Fruit fly (Drosophila melanogaster) whole organism, embryonic: ENCODE data around the gene CG43367.
A peak's percentile ranks its signal among the peaks of the same experiment; 100 is the strongest.

ENCODE experiments used
- Awh ChIP-seq: fragments of 200-800 bp; sonication (Bioruptor generic); IDR thresholded peaks from 2 replicates; pipeline ENCODE4, ENCODE4 v1.3.6; 2022; ENCODE audit warnings: missing biosample characterization, missing genetic modification characterization
- C15 ChIP-seq: fragments of 200-800 bp; sonication (Bioruptor generic); IDR thresholded peaks from 3 replicates; pipeline ENCODE4 v1.3.6; 2022; ENCODE audit warnings: missing biosample characterization, missing genetic modification characterization
- CG10979 ChIP-seq: fragments of 200-800 bp; sonication (Bioruptor generic); optimal IDR thresholded peaks from 2 replicates; lab custom pipeline; 2018; ENCODE audit warnings: missing biosample characterization, mild to moderate bottlenecking, missing genetic modification characterization, moderate library complexity
- CG11247 ChIP-seq: fragments of 200-800 bp; sonication (Bioruptor generic); IDR thresholded peaks from 2 replicates; pipeline ENCODE4 v1.3.6; 2022; ENCODE audit warnings: missing biosample characterization, missing genetic modification characterization
- CG11695 ChIP-seq: fragments of 200-800 bp; sonication (Bioruptor generic); IDR thresholded peaks from 3 replicates; pipeline ENCODE4 v1.3.6; 2022; ENCODE audit warnings: missing biosample characterization, missing genetic modification characterization
- CG1233 ChIP-seq: fragments of 200-800 bp; sonication (Bioruptor generic); optimal IDR thresholded peaks from 4 replicates; lab custom pipeline; 2018; ENCODE audit warnings: missing biosample characterization, mild to moderate bottlenecking, missing genetic modification characterization
- CG12391 ChIP-seq: fragments of 200-800 bp; sonication (Bioruptor generic); optimal IDR thresholded peaks from 3 replicates; lab custom pipeline; 2018; ENCODE audit warnings: missing biosample characterization, mild to moderate bottlenecking, missing genetic modification characterization, moderate library complexity
- CG13287 ChIP-seq: fragments of 200-800 bp; sonication (Bioruptor generic); IDR thresholded peaks from 2 replicates; pipeline ENCODE4 v1.3.6; 2022; ENCODE audit warnings: missing biosample characterization, missing genetic modification characterization; ENCODE audit not compliant: partially characterized antibody
- CG13775 ChIP-seq: fragments of 200-800 bp; sonication (Bioruptor generic); optimal IDR thresholded peaks from 3 replicates; lab custom pipeline; 2017; ENCODE audit warnings: missing biosample characterization, mild to moderate bottlenecking, missing genetic modification characterization
- CG15479 ChIP-seq: fragments of 200-800 bp; sonication (Bioruptor generic); optimal IDR thresholded peaks from 3 replicates; lab custom pipeline; 2019; ENCODE audit warnings: missing biosample characterization, mild to moderate bottlenecking, missing genetic modification characterization, moderate library complexity
- CG1603 ChIP-seq: fragments of 200-800 bp; sonication (Bioruptor generic); optimal IDR thresholded peaks from 2 replicates; lab custom pipeline; 2019; ENCODE audit warnings: missing biosample characterization, mild to moderate bottlenecking, missing genetic modification characterization, moderate library complexity
- CG16813 ChIP-seq: fragments of 200-800 bp; sonication (Bioruptor generic); IDR thresholded peaks from 3 replicates; pipeline ENCODE4 v1.3.6; 2022; ENCODE audit warnings: missing biosample characterization, missing genetic modification characterization; ENCODE audit not compliant: partially characterized antibody
- CG1832 ChIP-seq: fragments of 200-800 bp; sonication (Bioruptor generic); optimal IDR thresholded peaks from 2 replicates; lab custom pipeline; 2017; ENCODE audit warnings: missing biosample characterization, mild to moderate bottlenecking, missing genetic modification characterization, inconsistent platforms
- CG2889 ChIP-seq: fragments of 200-800 bp; sonication (Bioruptor generic); IDR thresholded peaks from 3 replicates; pipeline ENCODE4 v1.3.6; 2022; ENCODE audit warnings: missing biosample characterization, missing genetic modification characterization
- CG30403 ChIP-seq: fragments of 200-800 bp; sonication (Bioruptor generic); optimal IDR thresholded peaks from 3 replicates; lab custom pipeline; 2016; ENCODE audit warnings: missing biosample characterization, missing genetic modification characterization
- CG3065 ChIP-seq: fragments of 200-800 bp; sonication (Bioruptor generic); optimal IDR thresholded peaks from 2 replicates; lab custom pipeline; 2016; ENCODE audit warnings: missing biosample characterization, missing genetic modification characterization
- CG34422 ChIP-seq: fragments of 200-800 bp; sonication (Bioruptor generic); IDR thresholded peaks from 3 replicates; pipeline ENCODE4 v1.3.6; 2022; ENCODE audit warnings: missing biosample characterization, missing genetic modification characterization
- CG4282 ChIP-seq: fragments of 200-800 bp; sonication (Bioruptor generic); optimal IDR thresholded peaks from 2 replicates; lab custom pipeline; 2016; ENCODE audit warnings: missing biosample characterization, missing genetic modification characterization
- Chrac-16 ChIP-seq: fragments of 200-800 bp; sonication (Bioruptor generic); optimal IDR thresholded peaks from 3 replicates; lab custom pipeline; 2016; ENCODE audit warnings: missing biosample characterization, missing genetic modification characterization
- Elba2 ChIP-seq: fragments of 200-800 bp; sonication (Bioruptor generic); optimal IDR thresholded peaks from 3 replicates; lab custom pipeline; 2016; ENCODE audit warnings: missing biosample characterization, missing genetic modification characterization
- Fer2 ChIP-seq: fragments of 200-800 bp; sonication (Bioruptor generic); optimal IDR thresholded peaks from 2 replicates; lab custom pipeline; 2018; ENCODE audit warnings: missing biosample characterization, mild to moderate bottlenecking, missing genetic modification characterization, moderate library complexity
- HmgZ ChIP-seq: fragments of 200-800 bp; sonication (Bioruptor generic); optimal IDR thresholded peaks from 2 replicates; lab custom pipeline; 2018; ENCODE audit warnings: missing biosample characterization, mild to moderate bottlenecking, missing genetic modification characterization
- Hr3 ChIP-seq: fragments of 200-800 bp; sonication (Bioruptor generic); optimal IDR thresholded peaks from 3 replicates; lab custom pipeline; 2016; ENCODE audit warnings: missing biosample characterization, missing genetic modification characterization
- Mes4 ChIP-seq: fragments of 200-800 bp; sonication (Bioruptor generic); optimal IDR thresholded peaks from 2 replicates; lab custom pipeline; 2016; ENCODE audit warnings: missing biosample characterization, missing genetic modification characterization
- Mrtf ChIP-seq: fragments of 200-800 bp; sonication (Bioruptor generic); IDR thresholded peaks from 3 replicates; pipeline ENCODE4 v1.3.6; 2022; ENCODE audit warnings: missing biosample characterization, missing genetic modification characterization
- Rfx ChIP-seq: fragments of 200-800 bp; sonication (Bioruptor generic); IDR thresholded peaks from 2 replicates; pipeline ENCODE4 v1.3.6; 2022; ENCODE audit warnings: missing biosample characterization, missing genetic modification characterization
- Scr ChIP-seq: fragments of 200-800 bp; sonication (Bioruptor generic); IDR thresholded peaks from 2 replicates; pipeline ENCODE4 v1.3.6; 2022; ENCODE audit warnings: missing biosample characterization, missing genetic modification characterization; ENCODE audit not compliant: partially characterized antibody
- Xbp1 ChIP-seq: fragments of 200-800 bp; sonication (Bioruptor generic); optimal IDR thresholded peaks from 3 replicates; lab custom pipeline; 2016; ENCODE audit warnings: missing biosample characterization, mild to moderate bottlenecking, missing genetic modification characterization
- ab ChIP-seq: fragments of 200-800 bp; sonication (Bioruptor generic); optimal IDR thresholded peaks from 2 replicates; lab custom pipeline; 2016; ENCODE audit warnings: missing biosample characterization, missing genetic modification characterization
- ac ChIP-seq: fragments of 200-800 bp; sonication (Bioruptor generic); optimal IDR thresholded peaks from 3 replicates; lab custom pipeline; 2017; ENCODE audit warnings: missing biosample characterization, mild to moderate bottlenecking, missing genetic modification characterization
- ap ChIP-seq: fragments of 200-800 bp; sonication (Bioruptor generic); IDR thresholded peaks from 2 replicates; pipeline ENCODE4 v1.3.6; 2022; ENCODE audit warnings: missing biosample characterization, missing genetic modification characterization
- bowl ChIP-seq: fragments of 200-800 bp; sonication (Bioruptor generic); IDR thresholded peaks from 2 replicates; pipeline ENCODE4 v1.3.6; 2022; ENCODE audit warnings: missing biosample characterization, missing genetic modification characterization
- chif ChIP-seq, 2 experiments: fragments of 200-800 bp; sonication (Bioruptor generic); optimal IDR thresholded peaks; 3 replicates each; lab custom pipeline; 2016; ENCODE audit warnings: missing biosample characterization in 2 of 2, missing genetic modification characterization in 2 of 2
- chn ChIP-seq: fragments of 200-800 bp; sonication (Bioruptor generic); optimal IDR thresholded peaks from 2 replicates; lab custom pipeline; 2016; ENCODE audit warnings: missing biosample characterization, missing genetic modification characterization
- dati ChIP-seq: fragments of 200-800 bp; sonication (Bioruptor generic); IDR thresholded peaks from 2 replicates; pipeline ENCODE4 v1.3.6; 2022; ENCODE audit warnings: missing biosample characterization, missing genetic modification characterization
- ftz-f1 ChIP-seq: fragments of 200-800 bp; sonication (Bioruptor generic); optimal IDR thresholded peaks from 2 replicates; lab custom pipeline; 2016; ENCODE audit warnings: missing biosample characterization, missing genetic modification characterization
- her ChIP-seq: fragments of 200-800 bp; sonication (Bioruptor generic); optimal IDR thresholded peaks from 2 replicates; lab custom pipeline; 2016; ENCODE audit warnings: missing biosample characterization, missing genetic modification characterization
- kni ChIP-seq: fragments of 200-800 bp; sonication (Bioruptor generic); optimal IDR thresholded peaks from 3 replicates; lab custom pipeline; 2017; ENCODE audit warnings: mild to moderate bottlenecking, missing biosample characterization, missing genetic modification reagents, missing genetic modification characterization
- mam ChIP-seq: fragments of 200-800 bp; sonication (Bioruptor generic); optimal IDR thresholded peaks from 3 replicates; lab custom pipeline; 2016; ENCODE audit warnings: missing biosample characterization, missing genetic modification characterization
- mld ChIP-seq: fragments of 200-800 bp; sonication (Bioruptor generic); IDR thresholded peaks from 3 replicates; pipeline ENCODE4 v1.3.6; 2022; ENCODE audit warnings: missing biosample characterization, missing genetic modification characterization; ENCODE audit not compliant: partially characterized antibody
- nau ChIP-seq: fragments of 200-800 bp; sonication (Bioruptor generic); optimal IDR thresholded peaks from 3 replicates; lab custom pipeline; 2017; ENCODE audit warnings: missing biosample characterization, mild to moderate bottlenecking, missing genetic modification characterization, missing genetic modification reagents
- oc ChIP-seq: fragments of 200-800 bp; sonication (Bioruptor generic); optimal IDR thresholded peaks from 2 replicates; lab custom pipeline; 2018; ENCODE audit warnings: missing biosample characterization, mild to moderate bottlenecking, missing genetic modification characterization, moderate library complexity
- org-1 ChIP-seq: fragments of 200-800 bp; sonication (Bioruptor generic); optimal IDR thresholded peaks from 2 replicates; lab custom pipeline; 2017; ENCODE audit warnings: missing biosample characterization, missing genetic modification characterization
- pan ChIP-seq, 4 experiments: fragments of >200 bp in 3 of 4; fragments of 200-800 bp in 1 of 4; sonication (Bioruptor generic) in 1 of 4; optimal IDR thresholded peaks in 3 of 4; IDR thresholded peaks in 1 of 4; 2 replicates each; pipeline versions ENCODE4 v1.3.6 to Lab custom; 2017 to 2022; ENCODE audit warnings: missing biosample characterization in 2 of 4, missing genetic modification characterization in 2 of 4, mixed read lengths in 1 of 4
- slou ChIP-seq: fragments of 200-800 bp; sonication (Bioruptor generic); optimal IDR thresholded peaks from 3 replicates; lab custom pipeline; 2016; ENCODE audit warnings: missing biosample characterization, missing genetic modification characterization
- ssp ChIP-seq: fragments of 200-800 bp; sonication (Bioruptor generic); IDR thresholded peaks from 2 replicates; pipeline ENCODE4 v1.3.6; 2022; ENCODE audit warnings: missing biosample characterization, missing genetic modification characterization
- stwl ChIP-seq: fragments of 200-800 bp; sonication (Bioruptor generic); optimal IDR thresholded peaks from 3 replicates; lab custom pipeline; 2018; ENCODE audit warnings: missing biosample characterization, mild to moderate bottlenecking, missing genetic modification characterization, moderate library complexity
- usp ChIP-seq: fragments of >200 bp; optimal IDR thresholded peaks from 2 replicates; lab custom pipeline; 2017; ENCODE audit warnings: missing biosample characterization, missing genetic modification characterization
- vvl ChIP-seq: fragments of 200-800 bp; sonication (Bioruptor generic); IDR thresholded peaks from 2 replicates; pipeline ENCODE4 v1.3.6; 2022; ENCODE audit warnings: missing biosample characterization, missing genetic modification characterization

The CG43367 gene

dm6 chr3L:4230357-4230901 lies 36.6 kb downstream of the CG43367 start (continued):
- peak; percentile 97 for TF ChIP-seq CG15479 (GFP tag; lab: Kevin White, UChicago)
- TF ChIP-seq Fer2 (tag; lab: Kevin White, UChicago): peak; percentile 65
- no peak for TF ChIP-seq CG13287 (GFP tag; lab: Robert Waterston, UW)
- TF ChIP-seq oc (tag; lab: Kevin White, UChicago): peak; percentile 91
- TF ChIP-seq org-1 (GFP tag; lab: Kevin White, UChicago): peak; percentile 92
- TF ChIP-seq ab (GFP tag; lab: Kevin White, UChicago): peak; percentile 78
- no peak for TF ChIP-seq C15 (GFP tag; lab: Robert Waterston, UW)
- peak; percentile 92 for TF ChIP-seq CG13775
- TF ChIP-seq CG16813 (GFP tag; lab: Robert Waterston, UW): no peak
- TF ChIP-seq Awh (GFP tag; lab: Robert Waterston, UW): peak; percentile 76; the same call in 1 of the 2 replicates
- peak; percentile 93 for TF ChIP-seq kni
- TF ChIP-seq stwl (tag; lab: Kevin White, UChicago): peak; percentile 51
- peak; percentile 78 for TF ChIP-seq mam (GFP tag; lab: Kevin White, UChicago)
- TF ChIP-seq Elba2 (GFP tag; lab: Kevin White, UChicago): peak; percentile 87
- TF ChIP-seq Chrac-16 (GFP tag; lab: Kevin White, UChicago): peak; percentile 95
- no peak for TF ChIP-seq pan (optimal IDR thresholded peaks at IDR 0.05; lab: Kevin White, UChicago)
- peak in 1 of 2 experiments; percentile 82 for TF ChIP-seq pan (GFP tag; optimal IDR thresholded peaks at IDR 0.05 in 1 of 2, IDR thresholded peaks at IDR 0.05 in 1 of 2)
- peak; percentile 67 for TF ChIP-seq slou
- peak; percentile 98 for TF ChIP-seq CG10979 (tag; lab: Kevin White, UChicago)
- peak; percentile 73 for TF ChIP-seq bowl
- TF ChIP-seq Mes4 (GFP tag; lab: Kevin White, UChicago): peak; percentile 95
- peak; percentile 43 for TF ChIP-seq dati (GFP tag; lab: Robert Waterston, UW)
- peak; percentile 74 for TF ChIP-seq CG11247 (GFP tag; lab: Robert Waterston, UW)
- peak; percentile 94 for TF ChIP-seq CG1233 (GFP tag; lab: Kevin White, UChicago)
- TF ChIP-seq usp (GFP tag; lab: Kevin White, UChicago): no peak
- peak; percentile 86 for TF ChIP-seq CG11695 (GFP tag; lab: Robert Waterston, UW)
- peak; percentile 89 for TF ChIP-seq ap (GFP tag; lab: Robert Waterston, UW)
- TF ChIP-seq Xbp1 (GFP tag; lab: Kevin White, UChicago): peak; percentile 93
- TF ChIP-seq Hr3: peak; percentile 94
- peak; percentile 72 for TF ChIP-seq CG4282 (GFP tag; lab: Kevin White, UChicago)
- TF ChIP-seq Mrtf: peak; percentile 83
- TF ChIP-seq CG3065 (GFP tag; lab: Kevin White, UChicago): peak; percentile 84
- TF ChIP-seq Scr (GFP tag; lab: Robert Waterston, UW): no peak
- no peak for TF ChIP-seq CG1832 (GFP tag; lab: Kevin White, UChicago)
- peak; percentile 70; the same call in 2 of the 3 replicates for TF ChIP-seq CG2889
- TF ChIP-seq CG30403: peak; percentile 94
- peak; percentile 79 for TF ChIP-seq her (GFP tag; lab: Kevin White, UChicago)
- TF ChIP-seq ssp (GFP tag; lab: Robert Waterston, UW): peak; percentile 82
- TF ChIP-seq HmgZ (tag; lab: Kevin White, UChicago): peak; percentile 84
- TF ChIP-seq ftz-f1: no peak
- peak; percentile 93 to 98 for TF ChIP-seq chif (GFP tag; optimal IDR thresholded peaks at IDR 0.05; lab: Kevin White, UChicago)
- TF ChIP-seq Rfx (GFP tag; lab: Robert Waterston, UW): peak; percentile 69
- peak; percentile 93 for TF ChIP-seq vvl
- TF ChIP-seq ac (GFP tag; lab: Kevin White, UChicago): peak; percentile 96
- TF ChIP-seq CG12391 (tag; lab: Kevin White, UChicago): peak; percentile 96
- TF ChIP-seq CG34422: peak; percentile 81; the same call in 2 of the 3 replicates
- peak; percentile 95 for TF ChIP-seq chn (GFP tag; lab: Kevin White, UChicago)
- TF ChIP-seq mld: no peak
- TF ChIP-seq nau (GFP tag; lab: Kevin White, UChicago): peak; percentile 84
- peak; percentile 94 for TF ChIP-seq CG1603
